Worm (Caenorhabditis elegans): ENCODE data around the gene Y51A2B.8.

The Y51A2B.8 gene

ce11 chrV:18412351-18412750, 33.4 kb downstream of the Y51A2B.8 start (continued):
- TF ChIP-seq F23B12.7 (tag; optimal IDR thresholded peaks at IDR 0.05; ENCODE audit: insufficient read depth) = peak; percentile 23
- no peak; the same call in 1 of the 2 replicates for TF ChIP-seq Y53F4B.3 (GFP tag; IDR thresholded peaks at IDR 0.05)
- TF ChIP-seq lin-26 (GFP tag; IDR thresholded peaks at IDR 0.05) = peak; percentile 79
- peak; percentile 54; the same call in 1 of the 2 replicates for TF ChIP-seq C17E4.6 (GFP tag; IDR thresholded peaks at IDR 0.05)
- TF ChIP-seq ztf-25 (GFP tag; IDR thresholded peaks at IDR 0.05) = peak; percentile 81; the same call in 1 of the 2 replicates
- peak; percentile 5 for TF ChIP-seq attf-5 (GFP tag; optimal IDR thresholded peaks at IDR 0.05)
- TF ChIP-seq sdz-38 (tag; optimal IDR thresholded peaks at IDR 0.05) = no peak
- TF ChIP-seq lsl-1 (GFP tag; optimal IDR thresholded peaks at IDR 0.05) = peak; percentile 3
- TF ChIP-seq lin-40 (tag; optimal IDR thresholded peaks at IDR 0.05) = no peak
- peak; percentile 9 for TF ChIP-seq madf-10 (tag; optimal IDR thresholded peaks at IDR 0.05)
- TF ChIP-seq attf-3 (GFP tag; conservative IDR thresholded peaks at IDR 0.05) = 0 out of 2 replicates have a peak, but pooled peaks have one; percentile 20
- no peak for TF ChIP-seq B0336.3 (GFP tag; IDR thresholded peaks at IDR 0.05)
- TF ChIP-seq ceh-79 (tag; optimal IDR thresholded peaks at IDR 0.05) = no peak
- TF ChIP-seq T07F8.4 (tag; optimal IDR thresholded peaks at IDR 0.05) = peak; percentile 1
- no peak for TF ChIP-seq cebp-1 (GFP tag; IDR thresholded peaks at IDR 0.05)
- peak; percentile 47 for TF ChIP-seq cebp-1 (tag; optimal IDR thresholded peaks at IDR 0.05)
- TF ChIP-seq Y56A3A.18 (GFP tag; IDR thresholded peaks at IDR 0.05) = peak; percentile 77; the same call in 1 of the 2 replicates
- peak; percentile 50 for TF ChIP-seq F49E8.2 (tag; optimal IDR thresholded peaks at IDR 0.05; ENCODE audit: insufficient read depth)
- peak in 1 of 3 experiments; percentile 56 for TF ChIP-seq lin-35 (GFP tag; optimal IDR thresholded peaks at IDR 0.05)
- peak; percentile 66 for TF ChIP-seq ztf-18 (tag; optimal IDR thresholded peaks at IDR 0.05)
- peak; percentile 64 for TF ChIP-seq hmg-1.2 (GFP tag; IDR thresholded peaks at IDR 0.05)
- TF ChIP-seq hlh-12 (tag; optimal IDR thresholded peaks at IDR 0.05) = peak; percentile 11
- TF ChIP-seq F57C9.4 (tag; optimal IDR thresholded peaks at IDR 0.05) = no peak
- TF ChIP-seq rcor-1 (GFP tag; IDR thresholded peaks at IDR 0.05) = peak; percentile 28; the same call in 1 of the 2 replicates

- no peak for TF ChIP-seq madf-6 (GFP tag; IDR thresholded peaks at IDR 0.05)
- no peak for TF ChIP-seq F39B2.1 (GFP tag; IDR thresholded peaks at IDR 0.05)
- no peak for TF ChIP-seq gei-17 (GFP tag; optimal IDR thresholded peaks at IDR 0.05)
- no peak for TF ChIP-seq unc-62 (GFP tag; optimal IDR thresholded peaks at IDR 0.05)
Measured at ce11 chrV:18412887-18413286, 34.0 kb downstream of the Y51A2B.8 start, which contains the start of gene ZK262.2. TSS of gene ZK262.2 (minus strand) at chrV:18412987.

DNA sequence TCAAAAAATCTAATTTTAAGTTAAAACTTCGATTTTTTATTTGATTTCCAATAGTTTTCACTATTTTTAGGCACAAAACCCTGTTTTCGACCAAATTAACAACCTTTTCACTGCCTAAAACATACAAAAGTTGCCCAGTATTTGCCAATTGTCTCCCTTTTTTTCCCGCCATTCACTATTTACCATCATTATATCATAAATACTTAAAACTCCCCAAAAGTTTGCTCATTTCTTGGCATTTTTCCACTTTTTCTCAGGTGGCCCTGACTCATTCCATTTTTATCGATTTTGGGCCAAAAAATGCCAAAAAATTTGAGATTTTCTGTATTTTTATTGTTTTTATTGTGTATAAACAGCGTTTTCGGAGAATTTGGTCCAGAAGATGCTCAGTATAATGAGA, 35.1 kb downstream of the Y51A2B.8 start, which contains the start of gene txt-8:
txt-8 (plus strand) TSS at position 301 of the 400 bp plus-strand sequence.
- TF ChIP-seq attf-3 (GFP tag; conservative IDR thresholded peaks at IDR 0.05) = no peak
- no peak for TF ChIP-seq pbrm-1 (GFP tag; IDR thresholded peaks at IDR 0.05)

DNA sequence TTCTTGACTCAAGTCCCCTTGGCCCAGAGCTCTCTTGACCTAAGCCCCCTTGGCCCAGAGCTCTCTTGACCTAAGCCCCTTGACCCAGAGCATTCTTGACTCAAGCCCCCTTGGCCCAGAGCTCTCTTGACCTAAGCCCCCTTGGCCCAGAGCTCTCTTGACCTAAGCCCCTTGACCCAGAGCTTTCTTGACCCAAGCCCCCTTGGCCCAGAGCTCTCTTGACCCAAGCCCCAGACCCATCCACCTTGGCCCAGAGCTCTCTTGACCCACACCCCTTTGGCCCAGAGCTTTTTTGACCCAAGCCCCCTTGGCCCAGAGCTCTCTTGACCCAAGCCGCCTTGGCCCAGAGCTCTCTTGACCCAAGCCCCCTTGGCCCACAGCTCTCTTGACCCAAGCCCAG, 37.0 kb downstream of the Y51A2B.8 start:
- TF ChIP-seq egrh-3 (GFP tag; IDR thresholded peaks at IDR 0.05) (peak; percentile 76; the same call in 1 of the 2 replicates), zfh-2 (GFP tag; conservative IDR thresholded peaks at IDR 0.05) (peak; percentile 47; the same call in 1 of the 2 replicates), hsf-1 (GFP tag; IDR thresholded peaks at IDR 0.05) (0 out of 2 replicates have a peak, but pooled peaks have one; percentile 7)

ce11 chrV:18420797-18421196, 41.9 kb downstream of the Y51A2B.8 start, which contains the start of gene srj-26:
TSS of gene srj-26 (plus strand) at chrV:18421097.
- TF ChIP-seq nfyb-1 (GFP tag; IDR thresholded peaks at IDR 0.05) (no peak), rcor-1 (GFP tag; IDR thresholded peaks at IDR 0.05) (no peak), nhr-80 (tag; optimal IDR thresholded peaks at IDR 0.05) (no peak), ztf-3 (GFP tag; optimal IDR thresholded peaks at IDR 0.05) (no peak), chd-7 (tag; optimal IDR thresholded peaks at IDR 0.05) (no peak), hrde-1 (tag; optimal IDR thresholded peaks at IDR 0.05; ENCODE audit: borderline replicate concordance) (no peak), madf-10 (tag; optimal IDR thresholded peaks at IDR 0.05) (no peak)

Measured in whole organism, young adult.